Fruit fly (Drosophila melanogaster): ENCODE measurements around the gene CG9727.

CG9727 gene

dm6 chr3R:6456140-6457054 lies at the start of gene CG9727 (continued):
- TF ChIP-seq nerfin-2 (GFP tag; IDR thresholded peaks at IDR 0.05; ENCODE audit: partially characterized antibody) (0 out of 2 replicates have a peak, but pooled peaks have one; percentile 21), stwl (tag; optimal IDR thresholded peaks at IDR 0.05) (peak; percentile 24), CG34376 (GFP tag; optimal IDR thresholded peaks at IDR 0.05) (peak; percentile 32), HmgZ (tag; optimal IDR thresholded peaks at IDR 0.05) (peak; percentile 22), bigmax (GFP tag; optimal IDR thresholded peaks at IDR 0.05) (no peak), knrl (GFP tag; IDR thresholded peaks at IDR 0.05; ENCODE audit: partially characterized antibody) (peak; percentile 25; the same call in 1 of the 3 replicates), pzg (GFP tag; optimal IDR thresholded peaks at IDR 0.05) (peak; percentile 47), CoRest (tag; optimal IDR thresholded peaks at IDR 0.05) (no peak), aop (GFP tag; IDR thresholded peaks at IDR 0.05) (no peak), CG8924 (tag; optimal IDR thresholded peaks at IDR 0.05) (no peak), Myb (GFP tag; optimal IDR thresholded peaks at IDR 0.05) (no peak), vnd (GFP tag; IDR thresholded peaks at IDR 0.05; ENCODE audit: partially characterized antibody) (0 out of 3 replicates have a peak, but pooled peaks have one; percentile 21)

DNA sequence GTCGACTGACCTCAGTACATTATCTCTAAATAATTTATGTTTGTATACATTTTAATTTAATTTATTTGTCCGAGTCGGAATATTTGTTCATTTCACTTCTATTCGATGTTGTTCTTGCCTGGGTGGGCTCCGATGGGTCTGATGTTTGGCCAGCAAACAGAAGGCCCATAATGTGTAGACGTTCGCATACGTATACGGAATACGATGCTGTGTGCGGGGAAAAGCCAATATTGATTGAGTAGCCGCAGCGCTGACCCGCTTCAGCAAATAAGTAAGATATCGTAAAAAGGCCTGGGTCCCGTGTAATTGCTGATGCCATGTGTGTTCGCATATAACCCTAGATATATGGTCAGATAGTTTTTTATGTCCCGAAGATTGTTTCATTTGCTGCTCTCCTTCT lies 47.9 kb upstream of the CG9727 start:
- TF ChIP-seq CG3995 (GFP tag; optimal IDR thresholded peaks at IDR 0.05) (no peak), CG13123 (GFP tag; optimal IDR thresholded peaks at IDR 0.05) (peak; percentile 44), CG17328 (GFP tag; IDR thresholded peaks at IDR 0.05) (no peak; the same call in 1 of the 2 replicates), Med (GFP tag) (peak; percentile 92), ind (GFP tag; optimal IDR thresholded peaks at IDR 0.05) (no peak), seq (GFP tag; IDR thresholded peaks at IDR 0.05) (no peak), ara (GFP tag; IDR thresholded peaks at IDR 0.05) (peak; percentile 35; the same call in 1 of the 2 replicates), luna (GFP tag; optimal IDR thresholded peaks at IDR 0.05) (no peak), CTCF (GFP tag; optimal IDR thresholded peaks at IDR 0.05) (no peak), CG4707 (GFP tag; optimal IDR thresholded peaks at IDR 0.05) (peak; percentile 28), cad (GFP tag; optimal IDR thresholded peaks at IDR 0.05) (no peak), CG8765 (GFP tag; IDR thresholded peaks at IDR 0.05) (peak; percentile 44), CG34376 (GFP tag; optimal IDR thresholded peaks at IDR 0.05) (no peak), CG30020 (tag; optimal IDR thresholded peaks at IDR 0.05) (no peak), CG12104 (GFP tag; optimal IDR thresholded peaks at IDR 0.05) (peak; percentile 24), ems (GFP tag; optimal IDR thresholded peaks at IDR 0.05) (peak; percentile 35), D (optimal IDR thresholded peaks at IDR 0.05) (no peak), D (GFP tag; optimal IDR thresholded peaks at IDR 0.05) (peak; percentile 69), chm (GFP tag; IDR thresholded peaks at IDR 0.05) (peak; percentile 17; the same call in 1 of the 2 replicates), CG6765 (GFP tag; optimal IDR thresholded peaks at IDR 0.05) (peak; percentile 20), Bgb (GFP tag; IDR thresholded peaks at IDR 0.05; ENCODE audit: partially characterized antibody) (no peak), CG33557 (GFP tag; optimal IDR thresholded peaks at IDR 0.05) (peak; percentile 76), odd (GFP tag; optimal IDR thresholded peaks at IDR 0.05) (peak; percentile 55), z (GFP tag; IDR thresholded peaks at IDR 0.05) (no peak), trem (tag; optimal IDR thresholded peaks at IDR 0.05) (peak; percentile 22), fd64A (GFP tag; optimal IDR thresholded peaks at IDR 0.05) (peak; percentile 45), Nf-YA (GFP tag; IDR thresholded peaks at IDR 0.05) (0 out of 2 replicates have a peak, but pooled peaks have one; percentile 34), ewg (GFP tag; optimal IDR thresholded peaks at IDR 0.05) (peak; percentile 25), dmrt99B (tag; optimal IDR thresholded peaks at IDR 0.05) (peak; percentile 22), HLH3B (GFP tag; IDR thresholded peaks at IDR 0.05) (no peak), CG11723 (GFP tag; optimal IDR thresholded peaks at IDR 0.05) (peak; percentile 50), Neu2 (GFP tag; optimal IDR thresholded peaks at IDR 0.05; ENCODE audit: borderline replicate concordance) (no peak), bsh (GFP tag; optimal IDR thresholded peaks at IDR 0.05) (peak in 1 of 2 experiments; percentile 72), mld (GFP tag; IDR thresholded peaks at IDR 0.05; ENCODE audit: partially characterized antibody) (no peak), dm (GFP tag; optimal IDR thresholded peaks at IDR 0.05) (peak; percentile 9), unpg (GFP tag; optimal IDR thresholded peaks at IDR 0.05) (peak; percentile 61), Spps (tag; optimal IDR thresholded peaks at IDR 0.05) (peak; percentile 54)

Data from whole organism, embryonic.